Worm (Caenorhabditis elegans): ENCODE results near the gene Y53C12A.3.

- TF ChIP-seq dao-5 (tag; optimal IDR thresholded peaks at IDR 0.05) (no peak), W03F9.2 (tag; optimal IDR thresholded peaks at IDR 0.05) (peak; percentile 79)
These were observed 10.5 kb upstream of the Y53C12A.3 start, which contains the start of gene wee-1.3 for ce11 chrII:9716417-9717039.
